Fruit fly (Drosophila melanogaster) whole organism, wandering third instar larva: ENCODE measurements around the gene Smu1.

Experiments
- Abd-B ChIP-seq: fragments of >200 bp; optimal IDR thresholded peaks from 2 replicates; lab custom pipeline; 2017; ENCODE audit warnings: missing biosample characterization, missing genetic modification characterization
- N ChIP-seq: fragments of >200 bp; optimal IDR thresholded peaks from 2 replicates; lab custom pipeline; 2018; ENCODE audit warnings: missing biosample characterization, missing external identifiers, missing genetic modification characterization
- fru ChIP-seq: fragments of 200-800 bp; sonication (Bioruptor generic); optimal IDR thresholded peaks from 3 replicates; lab custom pipeline; 2016; ENCODE audit warnings: missing biosample characterization, mild to moderate bottlenecking, missing genetic modification characterization
- pan ChIP-seq: fragments of >200 bp; optimal IDR thresholded peaks from 2 replicates; lab custom pipeline; 2017
- rgr ChIP-seq: fragments of 200-800 bp; sonication (Bioruptor generic); optimal IDR thresholded peaks from 3 replicates; lab custom pipeline; 2016; ENCODE audit warnings: missing biosample characterization, mild to moderate bottlenecking, missing genetic modification characterization
- sage ChIP-seq: fragments of 200-800 bp; sonication (Bioruptor generic); optimal IDR thresholded peaks from 2 replicates; lab custom pipeline; 2016; ENCODE audit warnings: missing biosample characterization, mild to moderate bottlenecking, missing genetic modification characterization
- usp ChIP-seq: fragments of >200 bp; optimal IDR thresholded peaks from 2 replicates; lab custom pipeline; 2017; ENCODE audit warnings: missing biosample characterization, missing genetic modification characterization

DNA sequence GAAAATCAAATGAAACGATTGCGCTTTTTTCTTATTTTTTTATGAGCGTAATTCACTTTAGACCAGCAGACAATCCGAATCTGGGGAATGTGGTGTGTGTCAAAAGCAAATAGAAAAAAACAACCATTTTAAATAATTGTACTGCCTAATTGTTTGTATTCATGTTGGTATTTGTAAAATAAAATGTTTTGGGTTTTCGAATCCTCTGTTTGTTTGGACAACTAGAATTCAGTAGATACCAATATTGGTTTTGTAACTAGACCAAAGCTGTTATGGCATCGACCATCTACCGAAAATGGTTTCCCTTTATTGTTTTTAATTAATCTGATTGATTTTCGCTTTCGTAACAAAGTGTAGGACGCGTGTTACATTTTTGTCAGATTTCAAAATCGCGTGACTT is 29.8 kb upstream of the Smu1 start:
- no peak for TF ChIP-seq N (GFP tag; lab: Kevin White, UChicago)
- no peak for TF ChIP-seq rgr (GFP tag; lab: Kevin White, UChicago)
- TF ChIP-seq fru (GFP tag; lab: Kevin White, UChicago): no peak
- TF ChIP-seq sage (GFP tag; lab: Kevin White, UChicago): no peak
- TF ChIP-seq pan (lab: Kevin White, UChicago): no peak
- no peak for TF ChIP-seq usp (GFP tag; lab: Kevin White, UChicago)
- TF ChIP-seq Abd-B (GFP tag; lab: Kevin White, UChicago): no peak
